Worm (Caenorhabditis elegans) whole organism, L2 larva: Measurements from ENCODE around the gene ssp-35.

Experiments
- F13H6.1 ChIP-seq: sonication (generic microtip); optimal IDR thresholded peaks from 2 replicates; lab custom pipeline; 2016; ENCODE audit warnings: missing genetic modification characterization, missing compliant biosample characterization
- aly-2 ChIP-seq: fragments of 150-350 bp; optimal IDR thresholded peaks from 2 replicates; lab custom pipeline; 2014; ENCODE audit warnings: missing biosample characterization, missing genetic modification characterization
- fos-1 ChIP-seq: fragments of 150-350 bp; optimal IDR thresholded peaks from 2 replicates; lab custom pipeline; 2014; ENCODE audit warnings: missing biosample characterization, missing genetic modification characterization
- lin-13 ChIP-seq: fragments of 150-350 bp; optimal IDR thresholded peaks from 2 replicates; lab custom pipeline; 2014; ENCODE audit warnings: missing biosample characterization, missing genetic modification reagents, missing genetic modification characterization
- nhr-10 ChIP-seq: sonication (generic microtip); optimal IDR thresholded peaks from 2 replicates; lab custom pipeline; 2017; ENCODE audit warnings: missing biosample characterization, missing genetic modification characterization
- nhr-12 ChIP-seq: fragments of 150-350 bp; optimal IDR thresholded peaks from 2 replicates; lab custom pipeline; 2014; ENCODE audit warnings: missing biosample characterization, missing genetic modification characterization
- sma-3 ChIP-seq: sonication (generic microtip); optimal IDR thresholded peaks from 2 replicates; lab custom pipeline; 2016; ENCODE audit warnings: missing genetic modification reagents, missing genetic modification characterization, missing compliant biosample characterization
- sma-9 ChIP-seq, 2 experiments: fragments of 150-350 bp in 1 of 2; sonication (generic microtip) in 1 of 2; optimal IDR thresholded peaks; 2 replicates each; lab custom pipeline; 2014 to 2016; ENCODE audit warnings: missing genetic modification characterization in 2 of 2, mild to moderate bottlenecking in 1 of 2, missing biosample characterization in 1 of 2, missing compliant biosample characterization in 1 of 2, missing genetic modification reagents in 1 of 2, moderate library complexity in 1 of 2
- unc-55 ChIP-seq: fragments of 150-350 bp; sonication (generic microtip); optimal IDR thresholded peaks from 3 replicates; lab custom pipeline; 2014; ENCODE audit warnings: missing biosample characterization, missing genetic modification reagents, missing genetic modification characterization
- ztf-4 ChIP-seq: fragments of 150-350 bp; optimal IDR thresholded peaks from 2 replicates; lab custom pipeline; 2014; ENCODE audit warnings: missing biosample characterization, missing genetic modification characterization

DNA sequence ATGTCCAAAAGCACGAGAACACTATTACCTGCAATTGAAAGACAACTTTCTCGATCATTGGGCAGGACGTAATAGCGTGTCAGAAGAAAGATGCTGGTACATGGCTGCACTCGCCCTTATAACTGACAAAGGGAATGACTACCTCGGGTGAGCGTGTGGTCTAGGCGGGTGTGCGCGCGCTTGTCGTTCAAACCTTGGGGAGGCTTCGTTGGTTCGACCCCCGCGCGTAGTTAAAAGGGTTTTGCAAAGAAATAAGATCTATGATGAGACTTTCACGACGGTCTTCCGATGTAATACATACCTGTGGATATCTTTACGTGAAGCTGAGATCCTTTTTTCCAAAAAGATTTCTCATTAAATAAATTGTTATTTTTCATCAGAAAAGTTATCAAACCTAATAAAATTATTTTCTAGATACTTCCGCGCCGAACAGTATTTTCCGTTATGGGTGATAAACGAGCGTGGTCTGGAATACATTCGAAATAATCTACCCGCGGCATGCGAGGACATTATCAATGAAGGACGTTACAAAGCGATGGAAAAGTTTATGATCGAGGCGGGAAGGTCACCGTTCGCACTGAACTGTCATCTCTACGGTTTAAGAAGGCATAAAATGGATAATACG, 39.9 kb upstream of the ssp-35 start:
- peak; percentile 87 for TF ChIP-seq sma-3 (GFP tag; lab: Kevin White, UChicago)
- TF ChIP-seq fos-1 (tag; lab: Kevin White, UChicago), result peak; percentile 59
- TF ChIP-seq F13H6.1 (tag; lab: Kevin White, UChicago), result peak; percentile 92
- peak; percentile 21 for TF ChIP-seq nhr-10 (tag; lab: Kevin White, UChicago)
- TF ChIP-seq aly-2, result no peak
- peak; percentile 95 for TF ChIP-seq sma-9 (GFP tag; optimal IDR thresholded peaks at IDR 0.05; lab: Kevin White, UChicago)
- TF ChIP-seq sma-9 (tag; optimal IDR thresholded peaks at IDR 0.05; lab: Kevin White, UChicago), result no peak
- peak; percentile 81 for TF ChIP-seq ztf-4 (tag; lab: Kevin White, UChicago)
- no peak for TF ChIP-seq nhr-12 (tag; lab: Kevin White, UChicago)
- peak; percentile 68 for TF ChIP-seq lin-13 (GFP tag; lab: Kevin White, UChicago)
- peak; percentile 72 for TF ChIP-seq unc-55 (GFP tag; lab: Kevin White, UChicago)
